Worm (Caenorhabditis elegans) whole organism, early embryonic: ENCODE results near the gene famh-136.

ENCODE experiments used
- F13C5.2 ChIP-seq: sonication (generic microtip); optimal IDR thresholded peaks from 2 replicates; lab custom pipeline; 2017; ENCODE audit warnings: mild to moderate bottlenecking, missing genetic modification characterization, inconsistent platforms, missing compliant biosample characterization
- ama-1 ChIP-seq: fragments of 150-350 bp; optimal IDR thresholded peaks from 2 replicates; lab custom pipeline; 2014
- ceh-13 ChIP-seq: fragments of 200-800 bp; sonication (Bioruptor generic); optimal IDR thresholded peaks from 2 replicates; lab custom pipeline; 2018; ENCODE audit warnings: mild to moderate bottlenecking, missing genetic modification characterization, missing compliant biosample characterization
- flt-1 ChIP-seq: fragments of 200-800 bp; sonication (Bioruptor generic); IDR thresholded peaks from 2 replicates; pipeline ENCODE4 v1.3.6; 2022; ENCODE audit warnings: missing genetic modification characterization, missing compliant biosample characterization
- pes-1 ChIP-seq: fragments of 200-800 bp; sonication (Bioruptor generic); IDR thresholded peaks from 2 replicates; pipeline ENCODE4 v1.3.6; 2022; ENCODE audit warnings: missing genetic modification reagents, missing genetic modification characterization, missing compliant biosample characterization
- sea-1 ChIP-seq: fragments of 200-800 bp; sonication (Bioruptor generic); conservative IDR thresholded peaks from 2 replicates; pipeline ENCODE4 v1.3.6; 2022; ENCODE audit warnings: missing genetic modification characterization, missing compliant biosample characterization
- tbx-11 ChIP-seq: fragments of 200-800 bp; sonication (Bioruptor generic); IDR thresholded peaks from 2 replicates; pipeline ENCODE4 v1.3.6; 2022; ENCODE audit warnings: missing genetic modification characterization, missing compliant biosample characterization

DNA sequence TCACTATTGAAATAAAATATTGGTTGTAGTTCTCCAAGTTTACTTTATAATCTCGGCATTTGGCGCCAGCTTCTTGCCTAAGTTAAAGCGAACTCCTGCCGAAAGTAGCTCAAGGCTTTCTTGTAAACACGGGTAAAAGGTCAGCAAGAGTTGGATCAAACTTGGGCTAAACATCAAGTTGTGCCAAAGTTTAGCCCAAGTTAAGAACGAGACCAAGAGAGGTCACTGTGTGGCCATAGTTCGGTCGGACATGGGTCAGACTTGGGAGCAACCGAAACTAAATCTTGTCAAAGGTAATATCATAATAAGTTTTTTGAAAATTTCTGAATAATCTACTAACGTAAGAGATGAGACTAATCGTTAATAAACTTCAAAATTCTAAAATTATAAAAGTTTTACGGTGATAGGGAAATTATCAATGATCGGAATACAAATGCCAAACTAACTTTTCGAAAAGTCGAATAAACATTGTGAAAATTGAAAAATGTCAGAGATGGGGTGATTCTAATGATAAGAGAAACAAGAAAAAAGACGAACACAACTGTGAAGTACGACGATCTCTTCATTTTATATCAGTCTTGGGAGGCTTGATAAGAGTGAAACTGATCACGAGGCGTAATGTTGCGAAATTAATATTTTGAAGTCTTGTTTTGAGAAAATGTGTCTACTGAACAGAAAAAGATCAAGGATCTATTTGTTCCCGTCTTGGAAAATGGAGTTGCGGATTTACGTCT is 19.5 kb upstream of the famh-136 start:
- no peak for TF ChIP-seq sea-1
- no peak for TF ChIP-seq ama-1 (lab: Kevin White, UChicago)
- no peak for TF ChIP-seq pes-1
- TF ChIP-seq ceh-13 (GFP tag; lab: Kevin White, UChicago), result no peak
- TF ChIP-seq F13C5.2 (tag; lab: Kevin White, UChicago), result no peak
- no peak for TF ChIP-seq flt-1 (GFP tag; lab: Robert Waterston, UW)
- TF ChIP-seq tbx-11 (GFP tag; lab: Robert Waterston, UW), result no peak
